Worm (Caenorhabditis elegans) whole organism, L1 larva: ENCODE results near the gene T13H10.2.

Experiments
- C04F5.9 ChIP-seq: sonication (generic microtip); optimal IDR thresholded peaks from 2 replicates; lab custom pipeline; 2016; ENCODE audit warnings: missing genetic modification characterization, missing compliant biosample characterization
- C16A3.4 ChIP-seq: fragments of 150-350 bp; optimal IDR thresholded peaks from 2 replicates; lab custom pipeline; 2014; ENCODE audit warnings: missing biosample characterization, missing genetic modification characterization
- C34B4.2 ChIP-seq: sonication (generic microtip); optimal IDR thresholded peaks from 2 replicates; lab custom pipeline; 2017; ENCODE audit warnings: mild to moderate bottlenecking, missing genetic modification characterization, missing compliant biosample characterization
- F16B12.6 ChIP-seq: fragments of 150-350 bp; optimal IDR thresholded peaks from 2 replicates; lab custom pipeline; 2014; ENCODE audit warnings: missing biosample characterization, missing genetic modification characterization
- Y116A8C.19 ChIP-seq: sonication (generic microtip); optimal IDR thresholded peaks from 2 replicates; lab custom pipeline; 2016; ENCODE audit warnings: missing compliant biosample characterization, missing genetic modification characterization, borderline replicate concordance
- aly-2 ChIP-seq: fragments of 150-350 bp; optimal IDR thresholded peaks from 2 replicates; lab custom pipeline; 2014; ENCODE audit warnings: missing biosample characterization, missing genetic modification characterization
- ama-1 ChIP-seq: fragments of 150-350 bp; optimal IDR thresholded peaks from 2 replicates; lab custom pipeline; 2014
- ceh-63 ChIP-seq: fragments of 200-800 bp; sonication (Bioruptor generic); optimal IDR thresholded peaks from 2 replicates; lab custom pipeline; 2018; ENCODE audit warnings: mild to moderate bottlenecking, missing genetic modification characterization, missing compliant biosample characterization
- ceh-82 ChIP-seq, 3 experiments: fragments of 150-350 bp in 1 of 3; sonication (generic microtip) in 2 of 3; optimal IDR thresholded peaks; 2 replicates each; lab custom pipeline; 2014 to 2017; ENCODE audit warnings: missing biosample characterization in 3 of 3, missing genetic modification characterization in 3 of 3
- dpl-1 ChIP-seq, 3 experiments: fragments of 150-350 bp in 2 of 3; sonication (generic microtip) in 1 of 3; optimal IDR thresholded peaks; 2 replicates each; lab custom pipeline; 2014 to 2017; ENCODE audit warnings: missing biosample characterization in 3 of 3, missing genetic modification characterization in 3 of 3, missing genetic modification reagents in 3 of 3
- dsc-1 ChIP-seq: sonication (generic microtip); optimal IDR thresholded peaks from 2 replicates; lab custom pipeline; 2016; ENCODE audit warnings: mild to moderate bottlenecking, missing genetic modification characterization, missing compliant biosample characterization
- efl-1 ChIP-seq, 4 experiments: fragments of 150-350 bp; optimal IDR thresholded peaks in 3 of 4; peaks in 1 of 4; 1 replicate in 1 of 4; 2 replicates in 3 of 4; lab custom pipeline; 2014; ENCODE audit warnings: missing biosample characterization in 2 of 4, missing genetic modification characterization in 2 of 4, missing genetic modification reagents in 2 of 4
- egl-27 ChIP-seq, 2 experiments: fragments of 150-350 bp in 1 of 2; sonication (generic microtip); optimal IDR thresholded peaks; 3 replicates each; lab custom pipeline; 2017 to 2018; ENCODE audit warnings: missing biosample characterization in 2 of 2, missing genetic modification characterization in 2 of 2, missing genetic modification reagents in 2 of 2
- elt-3 ChIP-seq, 6 experiments: fragments of 150-350 bp in 1 of 6; sonication (generic microtip); optimal IDR thresholded peaks; 2 replicates each; lab custom pipeline; 2017 to 2018; ENCODE audit warnings: missing biosample characterization in 6 of 6, missing genetic modification characterization in 6 of 6, inconsistent platforms in 1 of 6
- fkh-10 ChIP-seq: sonication (generic microtip); optimal IDR thresholded peaks from 2 replicates; lab custom pipeline; 2017; ENCODE audit warnings: missing biosample characterization, missing genetic modification reagents, missing genetic modification characterization
- fkh-4 ChIP-seq: sonication (generic microtip); optimal IDR thresholded peaks from 2 replicates; lab custom pipeline; 2016; ENCODE audit warnings: missing compliant biosample characterization, missing genetic modification characterization, borderline replicate concordance
- hlh-4 ChIP-seq: sonication (generic microtip); optimal IDR thresholded peaks from 2 replicates; lab custom pipeline; 2016; ENCODE audit warnings: mild to moderate bottlenecking, missing genetic modification characterization, missing compliant biosample characterization
- irx-1 ChIP-seq: sonication (generic microtip); optimal IDR thresholded peaks from 2 replicates; lab custom pipeline; 2016; ENCODE audit warnings: missing genetic modification characterization, missing compliant biosample characterization
- isw-1 ChIP-seq: fragments of 200-800 bp; sonication (Bioruptor generic); IDR thresholded peaks from 2 replicates; pipeline ENCODE4 v1.3.6; 2022; ENCODE audit warnings: missing genetic modification characterization, missing compliant biosample characterization
- lin-14 ChIP-seq: fragments of 200-800 bp; sonication (Bioruptor generic); optimal IDR thresholded peaks from 2 replicates; lab custom pipeline; 2018; ENCODE audit warnings: mild to moderate bottlenecking, missing genetic modification characterization, moderate library complexity, missing compliant biosample characterization
- lin-15B ChIP-seq: fragments of 150-350 bp; sonication (generic microtip); optimal IDR thresholded peaks from 3 replicates; lab custom pipeline; 2014; ENCODE audit warnings: missing biosample characterization, missing genetic modification characterization
- lin-35 ChIP-seq, 2 experiments: fragments of 150-350 bp; optimal IDR thresholded peaks; 2 replicates each; lab custom pipeline; 2014; ENCODE audit warnings: missing biosample characterization in 2 of 2, missing genetic modification characterization in 2 of 2, missing genetic modification reagents in 2 of 2
- lir-3 ChIP-seq: sonication (generic microtip); optimal IDR thresholded peaks from 2 replicates; lab custom pipeline; 2016; ENCODE audit warnings: mild to moderate bottlenecking, missing genetic modification characterization, moderate library complexity, missing compliant biosample characterization; ENCODE audit not compliant: poor library complexity
- lsy-2 ChIP-seq, 2 experiments: fragments of 150-350 bp; optimal IDR thresholded peaks; 2 replicates each; lab custom pipeline; 2014; ENCODE audit warnings: missing biosample characterization in 2 of 2, missing genetic modification characterization in 2 of 2
- mdl-1 ChIP-seq, 2 experiments: fragments of 150-350 bp; optimal IDR thresholded peaks; 2 replicates each; lab custom pipeline; 2014 to 2017; ENCODE audit warnings: missing biosample characterization in 2 of 2, missing genetic modification characterization in 2 of 2, inconsistent platforms in 1 of 2
- mep-1 ChIP-seq: fragments of 150-350 bp; optimal IDR thresholded peaks from 2 replicates; lab custom pipeline; 2014; ENCODE audit warnings: missing biosample characterization, missing genetic modification characterization
- nhr-19 ChIP-seq: fragments of 200-800 bp; sonication (Bioruptor generic); conservative IDR thresholded peaks from 2 replicates; pipeline ENCODE4 v1.3.6; 2022; ENCODE audit warnings: missing genetic modification characterization, missing compliant biosample characterization
- nhr-47 ChIP-seq: sonication (generic microtip); optimal IDR thresholded peaks from 2 replicates; lab custom pipeline; 2016; ENCODE audit warnings: mild to moderate bottlenecking, missing genetic modification characterization, moderate library complexity, missing compliant biosample characterization
- nhr-71 ChIP-seq: sonication (generic microtip); optimal IDR thresholded peaks from 2 replicates; lab custom pipeline; 2016; ENCODE audit warnings: mild to moderate bottlenecking, missing genetic modification characterization, moderate library complexity, missing compliant biosample characterization
- nhr-76 ChIP-seq: sonication (generic microtip); optimal IDR thresholded peaks from 2 replicates; lab custom pipeline; 2017; ENCODE audit warnings: missing biosample characterization, missing genetic modification characterization
- nhr-90 ChIP-seq: sonication (generic microtip); optimal IDR thresholded peaks from 2 replicates; lab custom pipeline; 2016; ENCODE audit warnings: mild to moderate bottlenecking, missing genetic modification characterization, missing compliant biosample characterization; ENCODE audit not compliant: poor library complexity
- pag-3 ChIP-seq: sonication (generic microtip); optimal IDR thresholded peaks from 2 replicates; lab custom pipeline; 2017; ENCODE audit warnings: missing genetic modification characterization, mild to moderate bottlenecking, missing compliant biosample characterization, antibody characterized with exemption, borderline replicate concordance; ENCODE audit not compliant: insufficient read depth
- skn-1 ChIP-seq: fragments of 150-350 bp; optimal IDR thresholded peaks from 2 replicates; lab custom pipeline; 2014; ENCODE audit warnings: missing biosample characterization, missing genetic modification characterization
- snpc-4 ChIP-seq: fragments of 150-350 bp; optimal IDR thresholded peaks from 2 replicates; lab custom pipeline; 2014; ENCODE audit warnings: missing biosample characterization, missing genetic modification characterization
- snu-23 ChIP-seq: sonication (generic microtip); optimal IDR thresholded peaks from 2 replicates; lab custom pipeline; 2016; ENCODE audit warnings: missing genetic modification characterization, missing compliant biosample characterization
- sptf-1 ChIP-seq: fragments of 150-350 bp; optimal IDR thresholded peaks from 2 replicates; lab custom pipeline; 2014; ENCODE audit warnings: missing biosample characterization, missing genetic modification characterization
- tbx-2 ChIP-seq: sonication (generic microtip); optimal IDR thresholded peaks from 2 replicates; lab custom pipeline; 2016; ENCODE audit warnings: missing genetic modification characterization, missing compliant biosample characterization
- tlp-1 ChIP-seq: fragments of 150-350 bp; optimal IDR thresholded peaks from 2 replicates; lab custom pipeline; 2014; ENCODE audit warnings: missing biosample characterization, missing genetic modification characterization
- unc-130 ChIP-seq: fragments of 150-350 bp; optimal IDR thresholded peaks from 2 replicates; lab custom pipeline; 2017; ENCODE audit warnings: missing biosample characterization, missing genetic modification characterization, inconsistent platforms
- unc-30 ChIP-seq: sonication (generic microtip); optimal IDR thresholded peaks from 2 replicates; lab custom pipeline; 2017; ENCODE audit warnings: missing biosample characterization, missing genetic modification characterization
- unc-62 ChIP-seq: fragments of 150-350 bp; optimal IDR thresholded peaks from 2 replicates; lab custom pipeline; 2014; ENCODE audit warnings: missing biosample characterization, missing genetic modification reagents, missing genetic modification characterization
- xbp-1 ChIP-seq: sonication (generic microtip); optimal IDR thresholded peaks from 2 replicates; lab custom pipeline; 2016; ENCODE audit warnings: missing genetic modification characterization, missing compliant biosample characterization
- zag-1 ChIP-seq: fragments of 150-350 bp; optimal IDR thresholded peaks from 2 replicates; lab custom pipeline; 2014; ENCODE audit warnings: missing biosample characterization, missing genetic modification characterization
- ztf-11 ChIP-seq, 2 experiments: sonication (generic microtip); optimal IDR thresholded peaks; 2 replicates each; lab custom pipeline; 2016 to 2017; ENCODE audit warnings: missing genetic modification characterization in 2 of 2, missing biosample characterization in 1 of 2, missing compliant biosample characterization in 1 of 2

T13H10.2 gene

DNA sequence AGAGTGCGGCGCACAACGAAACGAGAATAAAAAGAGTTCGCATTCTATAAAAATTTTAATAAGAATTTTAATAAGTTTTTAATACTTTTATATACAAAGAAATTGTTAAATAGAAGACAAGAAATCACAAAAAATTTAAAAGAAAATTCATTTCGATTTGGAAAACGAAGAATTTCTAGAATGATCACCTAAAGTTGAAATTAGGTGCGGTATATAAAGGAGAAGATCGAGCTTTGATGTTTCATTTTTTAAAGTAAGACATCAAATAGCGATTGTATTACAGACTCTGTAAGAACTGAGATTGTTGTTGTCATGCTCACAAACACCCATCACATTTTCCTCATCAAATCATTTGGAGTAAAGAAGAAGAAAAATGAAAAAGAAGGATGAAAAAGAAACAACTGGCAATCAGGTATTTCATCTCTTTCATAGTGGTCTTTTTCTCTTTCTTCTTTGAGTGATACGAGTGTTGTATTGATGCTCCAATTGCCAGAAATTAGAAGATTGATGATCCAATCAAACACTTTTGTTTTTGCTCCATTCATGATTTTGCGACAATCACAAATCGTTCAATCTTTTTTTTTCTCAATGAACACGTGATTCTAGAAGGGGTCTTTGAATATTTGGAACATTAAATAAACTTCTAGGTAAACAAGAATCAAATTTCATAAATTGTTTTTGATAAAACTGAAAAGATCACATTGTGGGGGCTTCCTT lies 35.7 kb upstream of the T13H10.2 start, which contains the start of gene dur-1 (continued):
- TF ChIP-seq ama-1 (lab: Kevin White, UChicago) (no peak), dsc-1 (tag; lab: Kevin White, UChicago) (no peak), ceh-63 (no peak), xbp-1 (tag; lab: Kevin White, UChicago) (no peak), irx-1 (tag; lab: Kevin White, UChicago) (no peak), nhr-90 (tag; lab: Kevin White, UChicago) (no peak), tbx-2 (tag; lab: Kevin White, UChicago) (no peak), efl-1 (optimal IDR thresholded peaks at IDR 0.05; lab: Kevin White, UChicago) (no peak), efl-1 (GFP tag; optimal IDR thresholded peaks at IDR 0.05 in 1 of 2; lab: Kevin White, UChicago) (no peak), hlh-4 (no peak), unc-130 (no peak), ceh-82 (tag; optimal IDR thresholded peaks at IDR 0.05; lab: Kevin White, UChicago) (no peak), mdl-1 (tag; optimal IDR thresholded peaks at IDR 0.05; lab: Kevin White, UChicago) (no peak), lin-15B (tag; lab: Kevin White, UChicago) (no peak), Y116A8C.19 (no peak), lir-3 (tag; lab: Kevin White, UChicago) (no peak), nhr-71 (peak; percentile 83), fkh-4 (tag; lab: Kevin White, UChicago) (no peak), nhr-76 (tag; lab: Kevin White, UChicago) (no peak), dpl-1 (GFP tag; optimal IDR thresholded peaks at IDR 0.05; lab: Kevin White, UChicago) (no peak), zag-1 (no peak), unc-62 (no peak), sptf-1 (tag; lab: Kevin White, UChicago) (no peak), nhr-19 (GFP tag; lab: Robert Waterston, UW) (peak; percentile 69)

DNA sequence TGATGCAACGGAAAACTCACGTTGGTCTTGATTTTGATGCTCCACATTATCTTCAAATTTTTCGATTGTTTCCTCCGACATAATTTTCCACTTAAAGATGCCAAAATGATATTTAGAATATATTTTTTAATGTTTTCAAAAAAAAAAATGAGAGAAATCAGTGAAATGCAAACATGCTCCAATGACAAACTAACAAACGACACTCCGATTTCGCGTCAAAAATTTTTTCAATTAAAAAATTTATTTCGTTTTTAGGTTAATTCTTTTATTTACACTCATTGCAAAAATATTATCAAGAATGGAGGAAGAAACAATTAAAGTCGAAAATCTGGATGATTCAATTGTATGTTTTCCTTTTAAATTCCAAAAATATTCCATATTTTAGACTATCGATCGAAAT lies 32.0 kb upstream of the T13H10.2 start, which contains the start of the genes trmt-10A and F25H8.2:
Gene trmt-10A, minus strand, starts transcription at position 159 of the 400 bp plus-strand sequence.
Gene F25H8.2, plus strand, starts transcription at position 181 of the 400 bp plus-strand sequence.
- no peak for TF ChIP-seq zag-1
- TF ChIP-seq C34B4.2 = no peak
- TF ChIP-seq nhr-47 = peak; percentile 30
- TF ChIP-seq snpc-4 (tag; lab: Kevin White, UChicago) = no peak
- TF ChIP-seq fkh-10 (GFP tag; lab: Kevin White, UChicago) = no peak
- no peak for TF ChIP-seq tlp-1 (tag; lab: Kevin White, UChicago)
- TF ChIP-seq mep-1 (tag; lab: Kevin White, UChicago) = peak; percentile 77
- TF ChIP-seq lsy-2 (tag; optimal IDR thresholded peaks at IDR 0.05; lab: Kevin White, UChicago) = peak; percentile 34 to 83
- TF ChIP-seq xbp-1 (tag; lab: Kevin White, UChicago) = peak; percentile 13
- peak; percentile 77 for TF ChIP-seq skn-1
- TF ChIP-seq lin-15B (tag; lab: Kevin White, UChicago) = peak; percentile 78
- no peak for TF ChIP-seq nhr-19 (GFP tag; lab: Robert Waterston, UW)
- TF ChIP-seq elt-3 (tag; optimal IDR thresholded peaks at IDR 0.05; lab: Kevin White, UChicago) = peak in 1 of 6 experiments; percentile 50
- peak; percentile 67 for TF ChIP-seq C16A3.4
- peak; percentile 38 for TF ChIP-seq snu-23 (GFP tag; lab: Kevin White, UChicago)
- TF ChIP-seq egl-27 (tag; optimal IDR thresholded peaks at IDR 0.05; lab: Kevin White, UChicago) = no peak
- TF ChIP-seq aly-2 (tag; lab: Kevin White, UChicago) = no peak
- peak; percentile 47 to 54 for TF ChIP-seq efl-1 (optimal IDR thresholded peaks at IDR 0.05; lab: Kevin White, UChicago)
- TF ChIP-seq efl-1 (GFP tag; optimal IDR thresholded peaks at IDR 0.05 in 1 of 2; lab: Kevin White, UChicago) = peak; percentile 62 to 91
- no peak for TF ChIP-seq ceh-63
- TF ChIP-seq F16B12.6 (tag; lab: Kevin White, UChicago) = peak; percentile 3
- peak; percentile 36 for TF ChIP-seq nhr-71
- no peak for TF ChIP-seq unc-130
- peak; percentile 62 to 79 for TF ChIP-seq lin-35 (GFP tag; optimal IDR thresholded peaks at IDR 0.05; lab: Kevin White, UChicago)
- no peak for TF ChIP-seq tbx-2 (tag; lab: Kevin White, UChicago)
- no peak for TF ChIP-seq C04F5.9
- no peak for TF ChIP-seq pag-3 (tag; lab: Kevin White, UChicago)
- no peak for TF ChIP-seq unc-30 (tag; lab: Kevin White, UChicago)
- TF ChIP-seq isw-1 (GFP tag; lab: Robert Waterston, UW) = no peak
- peak; percentile 58 for TF ChIP-seq lin-14 (GFP tag; lab: Kevin White, UChicago)
- no peak for TF ChIP-seq ztf-11 (tag; optimal IDR thresholded peaks at IDR 0.05; lab: Kevin White, UChicago)
- TF ChIP-seq dpl-1 (GFP tag; optimal IDR thresholded peaks at IDR 0.05; lab: Kevin White, UChicago) = peak; percentile 49 to 75 (median 52)
- TF ChIP-seq mdl-1 (tag; optimal IDR thresholded peaks at IDR 0.05; lab: Kevin White, UChicago) = no peak
